Worm (Caenorhabditis elegans): Measurements from ENCODE around the gene F17C11.26.

The F17C11.26 gene

DNA sequence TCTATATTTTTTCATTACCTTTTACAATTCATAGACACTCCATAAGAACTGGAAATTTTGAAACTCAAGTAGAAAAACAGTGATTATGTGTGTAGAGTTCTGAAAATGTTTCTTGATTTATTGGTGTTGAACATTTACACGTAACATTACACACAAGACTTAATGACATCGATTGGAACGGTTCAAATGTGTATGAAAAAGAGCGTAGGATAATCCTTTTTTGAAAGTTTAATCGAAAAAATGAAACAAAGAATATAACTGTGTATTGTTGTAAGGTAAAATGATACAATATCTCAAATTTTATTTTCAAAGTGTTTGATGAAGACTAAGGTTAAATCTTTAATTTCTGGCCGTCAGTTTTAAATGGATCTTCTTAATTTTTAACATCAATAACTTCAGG lies 39.9 kb downstream of the F17C11.26 start, which contains the start of gene fig-1:
Gene fig-1 (minus strand): TSS at position 101 of the 400 bp plus-strand sequence.
- no peak for TF ChIP-seq elt-3 (tag; optimal IDR thresholded peaks at IDR 0.05)
- TF ChIP-seq ham-2 (GFP tag; optimal IDR thresholded peaks at IDR 0.05): no peak
- TF ChIP-seq sptf-1 (tag; optimal IDR thresholded peaks at IDR 0.05): no peak

ce11 chrV:10991789-10992188 lies 50.5 kb downstream of the F17C11.26 start, which contains the start of gene frpr-9:
frpr-9 (plus strand) TSS chrV:10992089.
- TF ChIP-seq drap-1 (GFP tag; optimal IDR thresholded peaks at IDR 0.05) (no peak), nhr-12 (tag; optimal IDR thresholded peaks at IDR 0.05) (no peak), ceh-43 (GFP tag; optimal IDR thresholded peaks at IDR 0.05) (no peak), ceh-83 (GFP tag; optimal IDR thresholded peaks at IDR 0.05) (no peak), snpc-4 (tag; optimal IDR thresholded peaks at IDR 0.05) (no peak), ham-2 (GFP tag; optimal IDR thresholded peaks at IDR 0.05) (no peak), ztf-11 (tag; optimal IDR thresholded peaks at IDR 0.05) (no peak), flh-1 (GFP tag; optimal IDR thresholded peaks at IDR 0.05) (no peak), ces-1 (GFP tag; optimal IDR thresholded peaks at IDR 0.05) (no peak), hlh-1 (tag; optimal IDR thresholded peaks at IDR 0.05) (no peak), lin-32 (GFP tag; optimal IDR thresholded peaks at IDR 0.05) (no peak), M03D4.4 (tag; optimal IDR thresholded peaks at IDR 0.05) (no peak), pha-4 (tag; optimal IDR thresholded peaks at IDR 0.05) (no peak), ceh-39 (tag; optimal IDR thresholded peaks at IDR 0.05) (no peak)
